Worm (Caenorhabditis elegans) whole organism, early embryonic: Measurements from ENCODE around the gene F46F2.3.

Source experiments
- aly-1 ChIP-seq: sonication (generic microtip); optimal IDR thresholded peaks from 2 replicates; lab custom pipeline; 2016; ENCODE audit warnings: missing genetic modification characterization, missing compliant biosample characterization
- ama-1 ChIP-seq: fragments of 150-350 bp; optimal IDR thresholded peaks from 2 replicates; lab custom pipeline; 2014
- ceh-13 ChIP-seq: fragments of 200-800 bp; sonication (Bioruptor generic); optimal IDR thresholded peaks from 2 replicates; lab custom pipeline; 2018; ENCODE audit warnings: mild to moderate bottlenecking, missing genetic modification characterization, missing compliant biosample characterization
- ceh-36 ChIP-seq: sonication (generic microtip); optimal IDR thresholded peaks from 2 replicates; lab custom pipeline; 2016; ENCODE audit warnings: missing genetic modification characterization, inconsistent platforms, missing compliant biosample characterization
- hmbx-1 ChIP-seq: sonication (generic microtip); optimal IDR thresholded peaks from 2 replicates; lab custom pipeline; 2016; ENCODE audit warnings: mild to moderate bottlenecking, missing genetic modification characterization, missing compliant biosample characterization
- hmg-4 ChIP-seq: fragments of 200-800 bp; sonication (Bioruptor generic); optimal IDR thresholded peaks from 2 replicates; lab custom pipeline; 2018; ENCODE audit warnings: mild to moderate bottlenecking, missing genetic modification characterization, missing compliant biosample characterization

DNA sequence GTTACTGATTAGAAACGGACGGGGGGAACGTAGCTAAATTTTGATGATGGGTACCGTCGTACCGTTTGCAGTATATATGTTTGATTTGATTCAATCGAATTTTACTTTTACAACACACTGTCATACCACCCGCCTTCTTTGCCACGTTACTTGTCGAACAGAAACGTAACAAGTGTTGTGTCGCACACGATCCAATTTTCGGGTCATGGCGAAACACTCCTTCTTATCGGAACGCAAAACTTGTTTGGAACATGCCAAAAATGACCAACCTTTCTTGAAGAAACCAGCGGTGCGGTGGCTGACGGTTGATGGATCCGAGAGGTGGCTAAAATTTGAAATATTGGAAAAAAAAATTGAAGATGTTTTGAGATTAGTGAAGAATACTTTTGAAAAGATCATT lies 20.2 kb upstream of the F46F2.3 start:
- TF ChIP-seq ama-1 (lab: Kevin White, UChicago) (no peak), hmbx-1 (no peak), hmg-4 (GFP tag; lab: Kevin White, UChicago) (no peak), ceh-36 (tag; lab: Kevin White, UChicago) (no peak), aly-1 (tag; lab: Kevin White, UChicago) (no peak), ceh-13 (GFP tag; lab: Kevin White, UChicago) (no peak)
